Fruit fly (Drosophila melanogaster) whole organism, embryonic: Measurements from ENCODE around the gene mRpS2.

Experiments used
- Abd-B ChIP-seq: fragments of 200-800 bp; sonication (Bioruptor generic); optimal IDR thresholded peaks from 2 replicates; lab custom pipeline; 2018; ENCODE audit warnings: missing biosample characterization, mild to moderate bottlenecking, missing genetic modification characterization, moderate library complexity
- Atf6 ChIP-seq: fragments of 200-800 bp; sonication (Bioruptor generic); IDR thresholded peaks from 2 replicates; pipeline ENCODE4 v1.3.6; 2022; ENCODE audit warnings: missing biosample characterization, missing genetic modification characterization
- CG10462 ChIP-seq: fragments of 200-800 bp; sonication (Bioruptor generic); optimal IDR thresholded peaks from 2 replicates; lab custom pipeline; 2016; ENCODE audit warnings: missing biosample characterization, missing genetic modification characterization
- CG11085 ChIP-seq: fragments of 200-800 bp; sonication (Bioruptor generic); IDR thresholded peaks from 2 replicates; pipeline ENCODE4 v1.3.6; 2022; ENCODE audit warnings: missing biosample characterization, missing genetic modification characterization
- CG11504 ChIP-seq: fragments of 200-800 bp; sonication (Bioruptor generic); optimal IDR thresholded peaks from 3 replicates; lab custom pipeline; 2019; ENCODE audit warnings: missing biosample characterization, mild to moderate bottlenecking, missing genetic modification characterization, moderate library complexity
- CG13123 ChIP-seq: fragments of 200-800 bp; sonication (Bioruptor generic); optimal IDR thresholded peaks from 2 replicates; lab custom pipeline; 2016; ENCODE audit warnings: missing biosample characterization, missing genetic modification characterization
- CG14014 ChIP-seq: fragments of 200-800 bp; sonication (Bioruptor generic); IDR thresholded peaks from 2 replicates; pipeline ENCODE4 v1.3.6; 2022; ENCODE audit warnings: missing biosample characterization, missing genetic modification characterization
- CG17359 ChIP-seq: fragments of 200-800 bp; sonication (Bioruptor generic); optimal IDR thresholded peaks from 3 replicates; lab custom pipeline; 2018; ENCODE audit warnings: missing biosample characterization, mild to moderate bottlenecking, missing genetic modification characterization, moderate library complexity
- CG18476 ChIP-seq: fragments of 200-800 bp; sonication (Bioruptor generic); optimal IDR thresholded peaks from 2 replicates; lab custom pipeline; 2016; ENCODE audit warnings: missing biosample characterization, mild to moderate bottlenecking, missing genetic modification characterization
- CG2129 ChIP-seq: fragments of 200-800 bp; sonication (Bioruptor generic); IDR thresholded peaks from 2 replicates; pipeline ENCODE4 v1.3.6; 2022; ENCODE audit warnings: missing biosample characterization, missing genetic modification characterization; ENCODE audit not compliant: partially characterized antibody
- CG2889 ChIP-seq: fragments of 200-800 bp; sonication (Bioruptor generic); IDR thresholded peaks from 3 replicates; pipeline ENCODE4 v1.3.6; 2022; ENCODE audit warnings: missing biosample characterization, missing genetic modification characterization
- CG31441 ChIP-seq: fragments of 200-800 bp; sonication (Bioruptor generic); IDR thresholded peaks from 2 replicates; pipeline ENCODE4 v1.3.6; 2022; ENCODE audit warnings: missing biosample characterization, missing genetic modification characterization
- CG4404 ChIP-seq: fragments of 200-800 bp; sonication (Bioruptor generic); IDR thresholded peaks from 2 replicates; pipeline ENCODE4 v1.3.6; 2022; ENCODE audit warnings: missing biosample characterization, missing genetic modification characterization
- CG6689 ChIP-seq: fragments of 200-800 bp; sonication (Bioruptor generic); IDR thresholded peaks from 2 replicates; pipeline ENCODE4 v1.3.6; 2022; ENCODE audit warnings: missing biosample characterization, missing genetic modification characterization
- CG9437 ChIP-seq: fragments of 200-800 bp; sonication (Bioruptor generic); optimal IDR thresholded peaks from 2 replicates; lab custom pipeline; 2018; ENCODE audit warnings: missing biosample characterization, mild to moderate bottlenecking, missing genetic modification characterization
- CG9932 ChIP-seq: fragments of 200-800 bp; sonication (Bioruptor generic); IDR thresholded peaks from 2 replicates; pipeline ENCODE4 v1.3.6; 2022; ENCODE audit warnings: missing biosample characterization, missing genetic modification characterization
- D19A ChIP-seq: fragments of 200-800 bp; optimal IDR thresholded peaks from 3 replicates; lab custom pipeline; 2019; ENCODE audit warnings: missing biosample characterization, mild to moderate bottlenecking, missing genetic modification characterization, moderate library complexity
- D19B ChIP-seq: fragments of 200-800 bp; sonication (Bioruptor generic); optimal IDR thresholded peaks from 2 replicates; lab custom pipeline; 2017; ENCODE audit warnings: missing biosample characterization, mild to moderate bottlenecking, missing genetic modification characterization
- Gsc ChIP-seq: fragments of 200-800 bp; sonication (Bioruptor generic); IDR thresholded peaks from 2 replicates; pipeline ENCODE4 v1.3.6; 2022; ENCODE audit warnings: missing biosample characterization, missing genetic modification characterization
- Hr51 ChIP-seq, 2 experiments: fragments of 200-800 bp; sonication (Bioruptor generic); optimal IDR thresholded peaks; 2 replicates in 1 of 2; 3 replicates in 1 of 2; lab custom pipeline; 2016 to 2018; ENCODE audit warnings: missing biosample characterization in 2 of 2, missing genetic modification characterization in 2 of 2, mild to moderate bottlenecking in 1 of 2, moderate library complexity in 1 of 2
- Mad ChIP-seq: fragments of 200-800 bp; sonication (Bioruptor generic); optimal IDR thresholded peaks from 2 replicates; lab custom pipeline; 2016; ENCODE audit warnings: missing biosample characterization, missing genetic modification characterization
- Med ChIP-seq: fragments of 200-800 bp; sonication (Bioruptor generic); peaks from one replicate; lab custom pipeline; 2016; ENCODE audit warnings: missing biosample characterization, missing genetic modification characterization, mild to moderate bottlenecking, inconsistent platforms, moderate library complexity
- NC2α ChIP-seq: fragments of 200-800 bp; sonication (Bioruptor generic); optimal IDR thresholded peaks from 2 replicates; lab custom pipeline; 2016; ENCODE audit warnings: missing biosample characterization, missing genetic modification characterization
- Nf-YB ChIP-seq: fragments of 200-800 bp; sonication (Bioruptor generic); optimal IDR thresholded peaks from 3 replicates; lab custom pipeline; 2019; ENCODE audit warnings: missing biosample characterization, mild to moderate bottlenecking, missing genetic modification characterization, moderate library complexity
- Ravus ChIP-seq: fragments of 200-800 bp; sonication (Bioruptor generic); IDR thresholded peaks from 2 replicates; pipeline ENCODE4 v1.3.6; 2022; ENCODE audit warnings: missing biosample characterization, missing genetic modification characterization
- Tbp ChIP-seq: fragments of >200 bp; optimal IDR thresholded peaks from 2 replicates; lab custom pipeline; 2018; ENCODE audit warnings: missing biosample characterization, missing genetic modification characterization
- Usf ChIP-seq: fragments of 200-800 bp; sonication (Bioruptor generic); optimal IDR thresholded peaks from 2 replicates; lab custom pipeline; 2017; ENCODE audit warnings: missing genotype, missing biosample characterization, missing genetic modification characterization
- Vsx1 ChIP-seq: fragments of 200-800 bp; sonication (Bioruptor generic); optimal IDR thresholded peaks from 2 replicates; lab custom pipeline; 2017; ENCODE audit warnings: missing biosample characterization, mild to moderate bottlenecking, missing genetic modification characterization, missing genetic modification reagents
- ac ChIP-seq: fragments of 200-800 bp; sonication (Bioruptor generic); optimal IDR thresholded peaks from 3 replicates; lab custom pipeline; 2017; ENCODE audit warnings: missing biosample characterization, mild to moderate bottlenecking, missing genetic modification characterization
- al ChIP-seq: fragments of 200-800 bp; sonication (Bioruptor generic); IDR thresholded peaks from 2 replicates; pipeline ENCODE4 v1.3.6; 2022; ENCODE audit warnings: missing biosample characterization, missing genetic modification characterization
- bsh ChIP-seq, 2 experiments: fragments of 200-800 bp; sonication (Bioruptor generic); optimal IDR thresholded peaks; 2 replicates each; lab custom pipeline; 2017 to 2018; ENCODE audit warnings: mild to moderate bottlenecking in 2 of 2, missing biosample characterization in 2 of 2, missing genetic modification characterization in 2 of 2, moderate library complexity in 1 of 2
- eyg ChIP-seq: fragments of 200-800 bp; sonication (Bioruptor generic); optimal IDR thresholded peaks from 3 replicates; lab custom pipeline; 2016; ENCODE audit warnings: missing biosample characterization, missing genetic modification characterization
- fd3F ChIP-seq: fragments of 200-800 bp; sonication (Bioruptor generic); optimal IDR thresholded peaks from 2 replicates; lab custom pipeline; 2018; ENCODE audit warnings: missing biosample characterization, mild to moderate bottlenecking, missing genetic modification characterization, moderate library complexity
- grau ChIP-seq: fragments of 200-800 bp; optimal IDR thresholded peaks from 3 replicates; lab custom pipeline; 2019; ENCODE audit warnings: missing biosample characterization, mild to moderate bottlenecking, missing genetic modification characterization, moderate library complexity
- hkb ChIP-seq, 2 experiments: fragments of 200-800 bp in 1 of 2; fragments of >200 bp in 1 of 2; sonication (Bioruptor generic) in 1 of 2; IDR thresholded peaks in 1 of 2; optimal IDR thresholded peaks in 1 of 2; 2 replicates each; pipeline versions ENCODE4 v1.3.6 to Lab custom; 2017 to 2022; ENCODE audit warnings: missing biosample characterization in 1 of 2, missing genetic modification characterization in 1 of 2
- ind ChIP-seq: fragments of 200-800 bp; sonication (Bioruptor generic); optimal IDR thresholded peaks from 3 replicates; lab custom pipeline; 2016; ENCODE audit warnings: missing biosample characterization, missing genetic modification characterization
- lab ChIP-seq: fragments of 200-800 bp; sonication (Bioruptor generic); optimal IDR thresholded peaks from 3 replicates; lab custom pipeline; 2017; ENCODE audit warnings: missing biosample characterization, missing genetic modification characterization, mild to moderate bottlenecking, moderate library complexity, missing genetic modification reagents
- pb ChIP-seq: fragments of 200-800 bp; sonication (Bioruptor generic); optimal IDR thresholded peaks from 3 replicates; lab custom pipeline; 2016; ENCODE audit warnings: missing biosample characterization, missing genetic modification characterization
- prd ChIP-seq, 3 experiments: fragments of >200 bp in 2 of 3; fragments of 200-800 bp in 1 of 3; sonication (Bioruptor generic) in 1 of 3; optimal IDR thresholded peaks in 2 of 3; IDR thresholded peaks in 1 of 3; 2 replicates in 2 of 3; 3 replicates in 1 of 3; pipeline versions ENCODE4 v1.3.6 to Lab custom; 2017 to 2022; ENCODE audit warnings: missing biosample characterization in 1 of 3, missing genetic modification characterization in 1 of 3
- rib ChIP-seq: fragments of 200-800 bp; sonication (Bioruptor generic); IDR thresholded peaks from 2 replicates; pipeline ENCODE4 v1.3.6; 2022; ENCODE audit warnings: missing biosample characterization, missing genetic modification characterization
- sens ChIP-seq: fragments of 200-800 bp; sonication (Bioruptor generic); peaks from one replicate; lab custom pipeline; 2016; ENCODE audit warnings: missing biosample characterization, missing genetic modification characterization
- sima ChIP-seq: fragments of 200-800 bp; sonication (Bioruptor generic); optimal IDR thresholded peaks from 2 replicates; lab custom pipeline; 2016; ENCODE audit warnings: missing biosample characterization, missing genetic modification characterization
- slbo ChIP-seq: fragments of 200-800 bp; sonication (Bioruptor generic); IDR thresholded peaks from 2 replicates; pipeline ENCODE4 v1.3.6; 2022; ENCODE audit warnings: missing biosample characterization, missing genetic modification characterization
- stc ChIP-seq: fragments of 200-800 bp; sonication (Bioruptor generic); IDR thresholded peaks from 2 replicates; pipeline ENCODE4 v1.3.6; 2022; ENCODE audit warnings: missing biosample characterization, missing genetic modification characterization
- usp ChIP-seq: fragments of >200 bp; optimal IDR thresholded peaks from 2 replicates; lab custom pipeline; 2017; ENCODE audit warnings: missing biosample characterization, missing genetic modification characterization
- wor ChIP-seq: fragments of 200-800 bp; sonication (Bioruptor generic); IDR thresholded peaks from 2 replicates; pipeline ENCODE4 v1.3.6; 2022; ENCODE audit warnings: missing biosample characterization, missing genetic modification characterization
- z ChIP-seq: fragments of 200-800 bp; sonication (Bioruptor generic); IDR thresholded peaks from 3 replicates; pipeline ENCODE4 v1.3.6; 2022; ENCODE audit warnings: missing biosample characterization, missing genetic modification characterization

mRpS2 gene

dm6 chr2L:4888541-4888940 is 38.3 kb upstream of the mRpS2 start:
- TF ChIP-seq Hr51 (GFP tag; optimal IDR thresholded peaks at IDR 0.05; lab: Kevin White, UChicago) (no peak), CG13123 (GFP tag; lab: Kevin White, UChicago) (no peak), eyg (GFP tag; lab: Kevin White, UChicago) (no peak), CG31441 (GFP tag; lab: Robert Waterston, UW) (no peak), lab (GFP tag; lab: Kevin White, UChicago) (no peak), Tbp (GFP tag; lab: Kevin White, UChicago) (no peak), grau (tag; lab: Kevin White, UChicago) (peak; percentile 52), Gsc (no peak), D19B (no peak), Med (GFP tag; lab: Kevin White, UChicago) (peak; percentile 56), Atf6 (no peak), sens (GFP tag; lab: Kevin White, UChicago) (peak; percentile 20)

- TF ChIP-seq pb (GFP tag; lab: Kevin White, UChicago) (no peak), Mad (no peak), CG17359 (tag; lab: Kevin White, UChicago) (peak; percentile 63), ac (GFP tag; lab: Kevin White, UChicago) (no peak), CG11085 (GFP tag; lab: Robert Waterston, UW) (peak; percentile 35), al (GFP tag; lab: Robert Waterston, UW) (peak; percentile 52; the same call in 1 of the 2 replicates), slbo (GFP tag; lab: Robert Waterston, UW) (peak; percentile 81), Abd-B (GFP tag; lab: Kevin White, UChicago) (peak; percentile 42), Nf-YB (GFP tag; lab: Kevin White, UChicago) (peak; percentile 24), Ravus (GFP tag; lab: Robert Waterston, UW) (peak; percentile 27; the same call in 1 of the 2 replicates), CG6689 (peak; percentile 71), CG2889 (GFP tag; lab: Robert Waterston, UW) (peak; percentile 57; the same call in 2 of the 3 replicates), hkb (optimal IDR thresholded peaks at IDR 0.05; lab: Kevin White, UChicago) (no peak), hkb (GFP tag; IDR thresholded peaks at IDR 0.05; lab: Robert Waterston, UW) (peak; percentile 75), CG9437 (GFP tag; lab: Kevin White, UChicago) (peak; percentile 3), CG2129 (GFP tag; lab: Robert Waterston, UW) (no peak), usp (GFP tag; lab: Kevin White, UChicago) (no peak), CG14014 (GFP tag; lab: Robert Waterston, UW) (peak; percentile 56), prd (optimal IDR thresholded peaks at IDR 0.05; lab: Kevin White, UChicago) (no peak), prd (GFP tag; IDR thresholded peaks at IDR 0.05; lab: Robert Waterston, UW) (peak; percentile 77), bsh (GFP tag; optimal IDR thresholded peaks at IDR 0.05; lab: Kevin White, UChicago) (peak; percentile 75 to 81), rib (GFP tag; lab: Robert Waterston, UW) (no peak; the same call in 1 of the 2 replicates), fd3F (GFP tag; lab: Kevin White, UChicago) (peak; percentile 39), CG10462 (no peak), Usf (GFP tag; lab: Kevin White, UChicago) (peak; percentile 21), z (0 out of 3 replicates have a peak, but pooled peaks have one; percentile 28), stc (GFP tag; lab: Robert Waterston, UW) (peak; percentile 80), CG11504 (tag; lab: Kevin White, UChicago) (peak; percentile 67), wor (GFP tag; lab: Robert Waterston, UW) (peak; percentile 32), sima (GFP tag; lab: Kevin White, UChicago) (no peak), CG4404 (GFP tag; lab: Robert Waterston, UW) (peak; percentile 41), NC2α (GFP tag; lab: Kevin White, UChicago) (peak; percentile 8), CG9932 (peak; percentile 41), CG18476 (GFP tag; lab: Kevin White, UChicago) (peak; percentile 27), Vsx1 (GFP tag; lab: Kevin White, UChicago) (peak; percentile 6), D19A (tag; lab: Kevin White, UChicago) (peak; percentile 4), ind (peak; percentile 56), D19B (peak; percentile 18)
Observed at dm6 chr2L:4887382-4888219, 37.4 kb upstream of the mRpS2 start.
